Worm (Caenorhabditis elegans) whole organism, young adult: ENCODE results near the gene str-240.

Source experiments
- B0035.1 ChIP-seq: sonication (generic microtip); optimal IDR thresholded peaks from 2 replicates; lab custom pipeline; 2016; ENCODE audit warnings: missing genetic modification characterization, mild to moderate bottlenecking, missing compliant biosample characterization, missing genotype, missing genetic modification reagents
- F33H1.4 ChIP-seq: fragments of 200-800 bp; sonication (Bioruptor generic); IDR thresholded peaks from 2 replicates; pipeline ENCODE4 v1.3.6; 2022; ENCODE audit warnings: missing genetic modification reagents, missing genetic modification characterization, missing compliant biosample characterization
- ccch-3 ChIP-seq: fragments of 200-800 bp; sonication (Bioruptor generic); optimal IDR thresholded peaks from 2 replicates; lab custom pipeline; 2018; ENCODE audit warnings: mild to moderate bottlenecking, missing genetic modification characterization, missing compliant biosample characterization
- unc-130 ChIP-seq: sonication (generic microtip); optimal IDR thresholded peaks from 2 replicates; lab custom pipeline; 2016; ENCODE audit warnings: missing genetic modification reagents, missing genetic modification characterization, missing compliant biosample characterization

ce11 chrV:1476284-1476792, 45.4 kb downstream of the str-240 start:
- TF ChIP-seq unc-130 (GFP tag; lab: Kevin White, UChicago) (no peak), B0035.1 (tag; lab: Kevin White, UChicago) (no peak), F33H1.4 (GFP tag; lab: Robert Waterston, UW) (no peak), ccch-3 (no peak)
